Worm (Caenorhabditis elegans): Measurements from ENCODE around the gene srz-97.

Gene srz-97

ce11 chrV:14506713-14507675 is 38.9 kb upstream of the srz-97 start:
- TF ChIP-seq tbx-2 (tag; optimal IDR thresholded peaks at IDR 0.05), result no peak
- TF ChIP-seq sea-2 (GFP tag; optimal IDR thresholded peaks at IDR 0.05), result no peak
- TF ChIP-seq fkh-2 (tag; optimal IDR thresholded peaks at IDR 0.05), result no peak
- TF ChIP-seq unc-62 (GFP tag; optimal IDR thresholded peaks at IDR 0.05), result no peak
- no peak for TF ChIP-seq mdl-1 (tag; optimal IDR thresholded peaks at IDR 0.05)
- no peak for TF ChIP-seq lin-39 (tag; optimal IDR thresholded peaks at IDR 0.05)
- TF ChIP-seq hmg-11 (tag; optimal IDR thresholded peaks at IDR 0.05), result no peak
- TF ChIP-seq lsy-12 (tag; optimal IDR thresholded peaks at IDR 0.05), result no peak
- no peak for TF ChIP-seq egl-27 (tag; optimal IDR thresholded peaks at IDR 0.05)
- TF ChIP-seq aly-2 (tag; optimal IDR thresholded peaks at IDR 0.05), result no peak
- no peak for TF ChIP-seq snpc-4 (tag; optimal IDR thresholded peaks at IDR 0.05)
- no peak for TF ChIP-seq nhr-237 (tag; optimal IDR thresholded peaks at IDR 0.05)
- no peak for TF ChIP-seq nhr-43 (tag; optimal IDR thresholded peaks at IDR 0.05; ENCODE audit: poor library complexity, severe bottlenecking)
- TF ChIP-seq jun-1 (tag; optimal IDR thresholded peaks at IDR 0.05), result no peak
- no peak for TF ChIP-seq nhr-12 (tag; optimal IDR thresholded peaks at IDR 0.05)
- TF ChIP-seq nhr-77 (tag; optimal IDR thresholded peaks at IDR 0.05), result no peak
- peak; percentile 1 for TF ChIP-seq nfya-1 (tag; optimal IDR thresholded peaks at IDR 0.05; ENCODE audit: insufficient read depth)
- TF ChIP-seq R02D3.7 (tag; optimal IDR thresholded peaks at IDR 0.05), result no peak
- TF ChIP-seq ceh-16 (tag; optimal IDR thresholded peaks at IDR 0.05), result no peak
- no peak for TF ChIP-seq unc-39 (tag; optimal IDR thresholded peaks at IDR 0.05)
- no peak for TF ChIP-seq ZK546.5 (tag; optimal IDR thresholded peaks at IDR 0.05)
- TF ChIP-seq eor-1 (tag; optimal IDR thresholded peaks at IDR 0.05), result no peak
- TF ChIP-seq lin-15B (tag; optimal IDR thresholded peaks at IDR 0.05), result no peak
- TF ChIP-seq pha-4 (tag; optimal IDR thresholded peaks at IDR 0.05), result no peak
- TF ChIP-seq ztf-4 (tag; optimal IDR thresholded peaks at IDR 0.05), result no peak
- no peak for TF ChIP-seq fkh-10 (GFP tag; optimal IDR thresholded peaks at IDR 0.05)
- peak; percentile 100 for TF ChIP-seq elt-1 (tag; optimal IDR thresholded peaks at IDR 0.05)
- peak; percentile 91 for TF ChIP-seq nhr-23 (tag; optimal IDR thresholded peaks at IDR 0.05)
- TF ChIP-seq nhr-76 (tag; optimal IDR thresholded peaks at IDR 0.05), result no peak
- no peak for TF ChIP-seq ceh-28 (tag; optimal IDR thresholded peaks at IDR 0.05)
- TF ChIP-seq elt-2 (tag; optimal IDR thresholded peaks at IDR 0.05), result no peak
- TF ChIP-seq ama-1 (optimal IDR thresholded peaks at IDR 0.05), result no peak
- no peak for TF ChIP-seq zag-1 (tag; optimal IDR thresholded peaks at IDR 0.05)
- TF ChIP-seq fos-1 (tag; optimal IDR thresholded peaks at IDR 0.05), result no peak
- TF ChIP-seq skn-1 (tag; optimal IDR thresholded peaks at IDR 0.05), result no peak
- TF ChIP-seq ceh-82 (tag; optimal IDR thresholded peaks at IDR 0.05), result no peak
- no peak for TF ChIP-seq daf-12 (tag; optimal IDR thresholded peaks at IDR 0.05)
- no peak for TF ChIP-seq ztf-11 (tag; optimal IDR thresholded peaks at IDR 0.05)
- no peak for TF ChIP-seq nhr-28 (tag; optimal IDR thresholded peaks at IDR 0.05)
- TF ChIP-seq pqm-1 (tag; optimal IDR thresholded peaks at IDR 0.05), result no peak
- TF ChIP-seq egl-5 (tag; optimal IDR thresholded peaks at IDR 0.05), result peak; percentile 59
- TF ChIP-seq mml-1 (tag; optimal IDR thresholded peaks at IDR 0.05), result no peak
- TF ChIP-seq ceh-9 (tag; optimal IDR thresholded peaks at IDR 0.05), result no peak
- peak; percentile 70 for TF ChIP-seq nhr-25 (tag; optimal IDR thresholded peaks at IDR 0.05)
- TF ChIP-seq nhr-11 (tag; optimal IDR thresholded peaks at IDR 0.05), result no peak
- TF ChIP-seq nhr-67 (tag; optimal IDR thresholded peaks at IDR 0.05), result no peak
- peak in 1 of 3 experiments; percentile 15 for TF ChIP-seq elt-3 (tag; optimal IDR thresholded peaks at IDR 0.05)
